Worm (Caenorhabditis elegans): ENCODE results near the gene dnj-1.
A peak's percentile ranks its signal among the peaks of the same experiment; 100 is the strongest.

The dnj-1 gene

ce11 chrIV:11326939-11327565 is 28.2 kb downstream of the dnj-1 start, which contains the start of gene B0035.21:
B0035.21 (plus strand) TSS chrIV:11327260.
- TF ChIP-seq unc-130 (tag; optimal IDR thresholded peaks at IDR 0.05) (no peak), mep-1 (tag; optimal IDR thresholded peaks at IDR 0.05) (no peak), ama-1 (optimal IDR thresholded peaks at IDR 0.05) (no peak), unc-62 (GFP tag; optimal IDR thresholded peaks at IDR 0.05) (no peak), zip-4 (GFP tag; optimal IDR thresholded peaks at IDR 0.05) (no peak), hlh-4 (tag; optimal IDR thresholded peaks at IDR 0.05) (no peak), efl-1 (optimal IDR thresholded peaks at IDR 0.05) (no peak), efl-1 (GFP tag; optimal IDR thresholded peaks at IDR 0.05 in 1 of 2) (peak in 1 of 2 experiments; percentile 59), unc-86 (tag; optimal IDR thresholded peaks at IDR 0.05) (no peak)

ce11 chrIV:11329269-11329668 is 30.4 kb downstream of the dnj-1 start, which contains the start of gene leo-1:
leo-1 (minus strand) TSS chrIV:11329369.
- TF ChIP-seq nhr-19 (GFP tag; conservative IDR thresholded peaks at IDR 0.05) (no peak), fkh-10 (GFP tag; optimal IDR thresholded peaks at IDR 0.05) (no peak), jun-1 (tag; optimal IDR thresholded peaks at IDR 0.05) (no peak), nhr-47 (tag; optimal IDR thresholded peaks at IDR 0.05) (no peak)

ce11 chrIV:11332751-11333150 is 33.9 kb downstream of the dnj-1 start, which contains the start of gene sart-3:
sart-3 (minus strand) TSS chrIV:11332969.
- TF ChIP-seq egl-27 (tag; optimal IDR thresholded peaks at IDR 0.05), result no peak
- no peak for TF ChIP-seq F16B12.6 (tag; optimal IDR thresholded peaks at IDR 0.05)
- TF ChIP-seq efl-1 (optimal IDR thresholded peaks at IDR 0.05), result peak in 1 of 2 experiments; percentile 10
- peak in 1 of 2 experiments; percentile 5 for TF ChIP-seq efl-1 (GFP tag; optimal IDR thresholded peaks at IDR 0.05 in 1 of 2)
- TF ChIP-seq dpl-1 (GFP tag; optimal IDR thresholded peaks at IDR 0.05), result peak in 1 of 3 experiments; percentile 38
- peak in 1 of 2 experiments; percentile 24 for TF ChIP-seq lin-35 (GFP tag; optimal IDR thresholded peaks at IDR 0.05)
- peak; percentile 3 for TF ChIP-seq skn-1 (tag; optimal IDR thresholded peaks at IDR 0.05)
- TF ChIP-seq nhr-28 (tag; optimal IDR thresholded peaks at IDR 0.05), result no peak

ce11 chrIV:11336180-11336579 is 37.3 kb downstream of the dnj-1 start:
- TF ChIP-seq blmp-1 (tag; optimal IDR thresholded peaks at IDR 0.05), result no peak
- no peak for TF ChIP-seq mep-1 (tag; optimal IDR thresholded peaks at IDR 0.05)
- no peak for TF ChIP-seq ces-1 (GFP tag; optimal IDR thresholded peaks at IDR 0.05)
- TF ChIP-seq irx-1 (tag; optimal IDR thresholded peaks at IDR 0.05), result no peak

- no peak for TF ChIP-seq mab-9 (GFP tag; IDR thresholded peaks at IDR 0.05)
- no peak for TF ChIP-seq ztf-11 (tag; optimal IDR thresholded peaks at IDR 0.05)
- TF ChIP-seq grh-1 (GFP tag; IDR thresholded peaks at IDR 0.05), result no peak
- no peak for TF ChIP-seq efl-1 (optimal IDR thresholded peaks at IDR 0.05)
- TF ChIP-seq efl-1 (GFP tag; optimal IDR thresholded peaks at IDR 0.05 in 1 of 2), result no peak
- TF ChIP-seq hpl-2 (GFP tag; optimal IDR thresholded peaks at IDR 0.05), result no peak
- no peak for TF ChIP-seq pax-3 (tag; optimal IDR thresholded peaks at IDR 0.05)
Observed at ce11 chrIV:11337021-11337420, 38.2 kb downstream of the dnj-1 start, which contains the start of gene F54E12.2. F54E12.2 (minus strand) TSS chrIV:11337184.

- TF ChIP-seq ets-5 (GFP tag; IDR thresholded peaks at IDR 0.05) (no peak), alr-1 (tag; optimal IDR thresholded peaks at IDR 0.05; ENCODE audit: borderline replicate concordance) (no peak), ztf-11 (tag; optimal IDR thresholded peaks at IDR 0.05) (no peak), fos-1 (tag; optimal IDR thresholded peaks at IDR 0.05) (no peak), ces-1 (GFP tag; optimal IDR thresholded peaks at IDR 0.05) (no peak)
Observed at ce11 chrIV:11340735-11341443, 42.1 kb downstream of the dnj-1 start.
